Worm (Caenorhabditis elegans): ENCODE results near the gene srj-53.

ce11 chrV:654402-654801 lies 40.1 kb downstream of the srj-53 start, which contains the start of gene srj-6:
- TF ChIP-seq ztf-29 (GFP tag; IDR thresholded peaks at IDR 0.05): no peak
- no peak for TF ChIP-seq T22C8.4 (GFP tag; IDR thresholded peaks at IDR 0.05)
